Worm (Caenorhabditis elegans) whole organism, early embryonic: ENCODE results near the gene bbs-5.

Experiments used
- B0310.2 ChIP-seq: sonication (generic microtip); optimal IDR thresholded peaks from 2 replicates; lab custom pipeline; 2016; ENCODE audit warnings: mild to moderate bottlenecking, missing genetic modification characterization, missing compliant biosample characterization
- F13C5.2 ChIP-seq: sonication (generic microtip); optimal IDR thresholded peaks from 2 replicates; lab custom pipeline; 2017; ENCODE audit warnings: mild to moderate bottlenecking, missing genetic modification characterization, inconsistent platforms, missing compliant biosample characterization
- aly-1 ChIP-seq: sonication (generic microtip); optimal IDR thresholded peaks from 2 replicates; lab custom pipeline; 2016; ENCODE audit warnings: missing genetic modification characterization, missing compliant biosample characterization
- ama-1 ChIP-seq: fragments of 150-350 bp; optimal IDR thresholded peaks from 2 replicates; lab custom pipeline; 2014
- ceh-13 ChIP-seq: fragments of 200-800 bp; sonication (Bioruptor generic); optimal IDR thresholded peaks from 2 replicates; lab custom pipeline; 2018; ENCODE audit warnings: mild to moderate bottlenecking, missing genetic modification characterization, missing compliant biosample characterization
- ceh-36 ChIP-seq: sonication (generic microtip); optimal IDR thresholded peaks from 2 replicates; lab custom pipeline; 2016; ENCODE audit warnings: missing genetic modification characterization, inconsistent platforms, missing compliant biosample characterization
- ets-7 ChIP-seq: sonication (generic microtip); optimal IDR thresholded peaks from 2 replicates; lab custom pipeline; 2016; ENCODE audit warnings: missing genotype, missing genetic modification characterization, missing compliant biosample characterization
- flt-1 ChIP-seq: fragments of 200-800 bp; sonication (Bioruptor generic); IDR thresholded peaks from 2 replicates; pipeline ENCODE4 v1.3.6; 2022; ENCODE audit warnings: missing genetic modification characterization, missing compliant biosample characterization
- hmbx-1 ChIP-seq: sonication (generic microtip); optimal IDR thresholded peaks from 2 replicates; lab custom pipeline; 2016; ENCODE audit warnings: mild to moderate bottlenecking, missing genetic modification characterization, missing compliant biosample characterization
- hmg-4 ChIP-seq: fragments of 200-800 bp; sonication (Bioruptor generic); optimal IDR thresholded peaks from 2 replicates; lab custom pipeline; 2018; ENCODE audit warnings: mild to moderate bottlenecking, missing genetic modification characterization, missing compliant biosample characterization
- hnd-1 ChIP-seq: sonication (generic microtip); optimal IDR thresholded peaks from 2 replicates; lab custom pipeline; 2016; ENCODE audit warnings: missing genetic modification characterization, missing compliant biosample characterization
- pes-1 ChIP-seq: fragments of 200-800 bp; sonication (Bioruptor generic); IDR thresholded peaks from 2 replicates; pipeline ENCODE4 v1.3.6; 2022; ENCODE audit warnings: missing genetic modification reagents, missing genetic modification characterization, missing compliant biosample characterization
- scrt-1 ChIP-seq: fragments of 200-800 bp; sonication (Bioruptor generic); IDR thresholded peaks from 2 replicates; pipeline ENCODE4 v1.3.6; 2022; ENCODE audit warnings: missing genetic modification characterization, missing compliant biosample characterization
- sea-1 ChIP-seq: fragments of 200-800 bp; sonication (Bioruptor generic); conservative IDR thresholded peaks from 2 replicates; pipeline ENCODE4 v1.3.6; 2022; ENCODE audit warnings: missing genetic modification characterization, missing compliant biosample characterization
- tbx-11 ChIP-seq: fragments of 200-800 bp; sonication (Bioruptor generic); IDR thresholded peaks from 2 replicates; pipeline ENCODE4 v1.3.6; 2022; ENCODE audit warnings: missing genetic modification characterization, missing compliant biosample characterization
- tbx-37 ChIP-seq: fragments of 200-800 bp; sonication (Bioruptor generic); conservative IDR thresholded peaks from 2 replicates; pipeline ENCODE4 v1.3.6; 2022; ENCODE audit warnings: missing genetic modification reagents, missing genetic modification characterization, missing compliant biosample characterization
- tra-4 ChIP-seq: sonication (generic microtip); optimal IDR thresholded peaks from 2 replicates; lab custom pipeline; 2017; ENCODE audit warnings: missing genetic modification characterization, missing compliant biosample characterization

Gene bbs-5

DNA sequence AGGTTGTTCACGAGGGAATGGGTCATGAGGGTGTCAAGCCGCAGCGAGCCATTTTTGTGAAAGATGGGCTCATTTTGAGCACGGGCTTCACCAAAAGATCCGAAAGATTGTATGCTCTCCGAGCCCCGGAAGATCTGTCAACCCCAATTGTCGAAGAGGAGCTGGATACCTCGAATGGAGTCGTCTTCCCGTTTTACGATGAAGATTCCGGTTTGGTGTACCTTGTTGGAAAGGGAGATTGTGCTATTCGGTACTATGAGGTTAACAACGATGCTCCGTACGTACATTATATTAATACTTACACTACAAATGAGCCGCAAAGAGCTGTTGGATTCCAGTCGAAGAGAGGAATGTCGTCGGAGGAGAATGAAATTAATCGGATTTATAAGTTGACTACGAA, 10.5 kb downstream of the bbs-5 start:
- TF ChIP-seq hmg-4 (GFP tag; lab: Kevin White, UChicago): no peak
- TF ChIP-seq ama-1 (lab: Kevin White, UChicago): no peak
- TF ChIP-seq pes-1: no peak
- no peak for TF ChIP-seq ceh-13
- TF ChIP-seq tbx-11: no peak
- no peak for TF ChIP-seq sea-1 (GFP tag; lab: Robert Waterston, UW)
- no peak for TF ChIP-seq tbx-37
- no peak for TF ChIP-seq F13C5.2 (tag; lab: Kevin White, UChicago)
- TF ChIP-seq ceh-36: no peak
- TF ChIP-seq ets-7 (tag; lab: Kevin White, UChicago): no peak
- no peak for TF ChIP-seq hmbx-1 (tag; lab: Kevin White, UChicago)
- no peak for TF ChIP-seq scrt-1 (GFP tag; lab: Robert Waterston, UW)
- no peak for TF ChIP-seq B0310.2 (tag; lab: Kevin White, UChicago)

DNA sequence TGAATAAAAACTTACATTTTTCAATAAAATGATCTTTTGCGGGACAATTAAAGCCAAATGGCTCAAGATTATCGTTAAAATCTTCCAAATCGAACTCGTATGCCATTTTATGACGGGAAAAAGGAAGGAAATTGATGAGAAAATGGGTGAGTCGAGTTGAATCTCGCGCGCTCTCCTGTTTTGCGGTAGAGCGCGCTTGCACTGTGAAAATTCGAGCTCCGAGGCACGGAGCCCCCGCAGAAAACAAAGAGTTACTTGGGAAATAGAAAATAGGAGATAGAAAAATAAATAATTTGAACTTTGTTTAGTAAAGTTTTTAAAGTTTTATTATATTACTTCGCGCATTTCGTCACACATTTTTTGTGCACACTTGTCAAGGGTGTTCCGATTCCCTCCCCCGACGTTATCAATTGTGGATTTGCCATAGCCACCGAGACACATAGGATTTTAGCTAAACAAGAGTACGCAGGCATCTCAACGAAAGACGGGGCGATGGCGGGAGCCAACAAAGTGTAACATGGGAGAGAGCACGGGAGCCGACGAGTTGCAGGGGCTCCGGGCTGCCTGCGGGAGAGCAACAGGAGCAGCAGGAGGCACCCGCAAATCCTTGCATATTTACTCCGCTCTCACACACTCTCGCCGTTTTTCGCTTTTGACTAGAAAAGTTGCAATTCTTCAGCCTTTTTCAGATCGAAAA, 13.0 kb downstream of the bbs-5 start, which contains the start of the genes div-1 and cor-1:
div-1 (minus strand) TSS at position 119 of the 697 bp plus-strand sequence.
cor-1 (plus strand) TSS at position 671 of the 697 bp plus-strand sequence.
- TF ChIP-seq pes-1 (no peak; the same call in 1 of the 2 replicates), scrt-1 (GFP tag; lab: Robert Waterston, UW) (0 out of 2 replicates have a peak, but pooled peaks have one; percentile 22), tra-4 (tag; lab: Kevin White, UChicago) (no peak), hmg-4 (GFP tag; lab: Kevin White, UChicago) (peak; percentile 13), B0310.2 (tag; lab: Kevin White, UChicago) (no peak), hnd-1 (tag; lab: Kevin White, UChicago) (no peak)

DNA sequence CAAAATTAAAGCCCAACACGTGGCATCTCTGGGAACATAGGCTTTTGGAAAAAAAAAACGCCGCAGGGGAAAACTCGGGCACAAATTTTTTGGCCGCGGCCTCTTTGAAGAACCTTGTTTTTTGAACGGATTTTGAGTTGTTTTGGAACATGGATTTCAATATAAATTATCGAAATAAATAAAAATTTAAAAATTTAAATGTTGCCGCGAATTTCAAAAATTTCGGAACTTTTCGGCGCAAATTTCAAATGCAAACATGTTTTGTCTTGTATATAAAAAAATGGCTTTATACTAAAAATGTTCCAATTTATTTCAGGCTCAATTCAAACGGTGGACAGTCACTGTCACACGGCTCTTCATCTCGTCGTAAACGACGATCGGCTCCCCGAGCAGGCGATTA, 17.6 kb downstream of the bbs-5 start:
- no peak for TF ChIP-seq tra-4 (tag; lab: Kevin White, UChicago)
- no peak for TF ChIP-seq scrt-1 (GFP tag; lab: Robert Waterston, UW)
- no peak for TF ChIP-seq tbx-37
- no peak for TF ChIP-seq B0310.2 (tag; lab: Kevin White, UChicago)
- TF ChIP-seq tbx-11: no peak
- no peak for TF ChIP-seq ets-7 (tag; lab: Kevin White, UChicago)
- TF ChIP-seq ceh-13: no peak
- no peak for TF ChIP-seq ama-1 (lab: Kevin White, UChicago)

DNA sequence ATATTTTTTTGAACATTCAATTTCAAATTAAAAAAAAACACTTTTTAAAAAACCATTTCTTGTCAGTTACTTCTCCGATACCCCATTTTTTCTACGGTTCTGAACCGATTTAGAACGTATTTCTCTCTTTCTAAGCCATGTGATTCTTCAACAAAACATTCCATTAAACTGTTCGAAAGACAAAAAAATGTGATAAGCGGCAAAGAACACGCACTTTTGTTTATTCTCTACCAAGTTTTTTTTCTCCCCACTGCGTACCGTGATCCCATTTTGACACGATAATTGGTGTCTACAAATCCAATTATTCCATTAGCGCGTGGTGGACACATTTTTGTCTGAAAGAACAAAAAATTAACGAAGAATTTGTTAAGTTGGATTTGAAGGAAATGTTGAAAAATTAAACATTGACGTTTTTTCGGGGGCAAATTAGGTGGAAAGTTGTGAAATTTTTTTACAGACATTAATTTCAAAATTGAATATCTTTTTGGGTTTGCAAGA, 20.2 kb downstream of the bbs-5 start:
- TF ChIP-seq hmbx-1 (tag; lab: Kevin White, UChicago): no peak
- no peak for TF ChIP-seq flt-1 (GFP tag; lab: Robert Waterston, UW)
- TF ChIP-seq aly-1 (tag; lab: Kevin White, UChicago): no peak
- TF ChIP-seq B0310.2 (tag; lab: Kevin White, UChicago): no peak

DNA sequence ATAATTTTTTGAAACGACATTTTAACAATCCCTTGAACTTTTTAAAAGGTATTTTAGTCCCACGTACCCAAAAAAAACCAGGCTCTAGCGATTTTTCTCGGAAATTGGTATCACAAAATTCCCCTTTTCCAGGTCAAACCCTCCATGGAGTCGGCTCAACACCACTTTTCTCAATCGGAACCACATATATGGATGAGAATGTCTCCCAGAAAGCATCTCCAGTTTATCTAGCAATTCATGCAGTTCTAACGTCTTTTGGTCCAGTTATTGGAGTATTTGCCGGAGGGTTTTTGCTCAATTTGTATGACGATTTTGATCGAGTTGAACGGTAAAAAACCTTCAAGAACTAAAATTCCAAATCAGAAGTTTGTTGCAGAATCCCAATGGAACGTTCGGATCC, 21.5 kb downstream of the bbs-5 start:
- no peak for TF ChIP-seq tbx-37
- no peak for TF ChIP-seq B0310.2 (tag; lab: Kevin White, UChicago)
- no peak for TF ChIP-seq ceh-36
- TF ChIP-seq scrt-1 (GFP tag; lab: Robert Waterston, UW): no peak
- TF ChIP-seq ets-7 (tag; lab: Kevin White, UChicago): no peak
- TF ChIP-seq tbx-11: no peak

- no peak for TF ChIP-seq scrt-1 (GFP tag; lab: Robert Waterston, UW)
These were observed 23.0 kb downstream of the bbs-5 start, which contains the start of gene Y70G10A.3 for ce11 chrIII:10238448-10239154. Gene Y70G10A.3 (plus strand): TSS chrIII:10239104.

DNA sequence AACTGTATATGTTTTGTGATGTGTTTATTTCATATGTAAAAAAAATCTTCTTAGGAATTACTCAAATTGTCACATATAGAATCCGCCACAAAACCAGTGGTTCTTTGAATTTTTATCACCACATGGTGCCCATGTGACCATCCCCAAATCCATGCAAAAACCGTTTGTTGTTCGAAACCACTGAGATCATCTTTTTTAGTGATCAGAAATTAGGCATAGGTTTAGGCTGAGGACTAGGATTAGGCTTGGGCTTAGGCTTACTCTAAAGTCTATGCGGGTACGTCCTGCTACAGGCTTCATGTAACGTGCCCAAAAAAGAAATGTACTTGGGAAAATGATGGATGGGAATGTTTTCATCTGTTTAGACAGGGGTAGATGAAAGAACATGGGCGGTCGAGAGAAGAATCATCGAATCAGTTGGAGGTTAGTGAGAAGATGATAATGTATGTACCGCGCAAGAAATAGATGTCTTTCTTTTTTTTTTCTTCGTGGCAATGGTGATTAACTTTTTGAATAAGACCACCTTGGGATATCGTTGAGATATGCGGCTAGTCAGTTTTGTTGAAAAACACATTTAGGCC, 25.2 kb downstream of the bbs-5 start:
- TF ChIP-seq tbx-11: no peak
- TF ChIP-seq ceh-13: no peak
- no peak for TF ChIP-seq hmg-4 (GFP tag; lab: Kevin White, UChicago)
- no peak for TF ChIP-seq ceh-36
- TF ChIP-seq pes-1: no peak
- TF ChIP-seq ets-7 (tag; lab: Kevin White, UChicago): no peak
- no peak for TF ChIP-seq flt-1 (GFP tag; lab: Robert Waterston, UW)
- TF ChIP-seq ama-1 (lab: Kevin White, UChicago): no peak
- no peak for TF ChIP-seq F13C5.2 (tag; lab: Kevin White, UChicago)
- no peak for TF ChIP-seq tra-4 (tag; lab: Kevin White, UChicago)
- no peak for TF ChIP-seq tbx-37
- TF ChIP-seq hmbx-1 (tag; lab: Kevin White, UChicago): no peak

ce11 chrIII:10233979-10234378, 27.6 kb downstream of the bbs-5 start, which contains the start of gene paml-1:
Gene paml-1 (minus strand): TSS chrIII:10234079.
- TF ChIP-seq ets-7 (tag; lab: Kevin White, UChicago) (no peak), hmg-4 (GFP tag; lab: Kevin White, UChicago) (no peak), hnd-1 (tag; lab: Kevin White, UChicago) (no peak), ama-1 (lab: Kevin White, UChicago) (no peak), F13C5.2 (tag; lab: Kevin White, UChicago) (no peak), sea-1 (GFP tag; lab: Robert Waterston, UW) (no peak), flt-1 (GFP tag; lab: Robert Waterston, UW) (no peak), ceh-13 (no peak), tbx-11 (no peak), B0310.2 (tag; lab: Kevin White, UChicago) (no peak), scrt-1 (GFP tag; lab: Robert Waterston, UW) (no peak), tra-4 (tag; lab: Kevin White, UChicago) (no peak), tbx-37 (no peak), aly-1 (tag; lab: Kevin White, UChicago) (no peak), pes-1 (no peak), ceh-36 (no peak), hmbx-1 (tag; lab: Kevin White, UChicago) (no peak)
